Worm (Caenorhabditis elegans): ENCODE data around the gene hlh-13.

DNA sequence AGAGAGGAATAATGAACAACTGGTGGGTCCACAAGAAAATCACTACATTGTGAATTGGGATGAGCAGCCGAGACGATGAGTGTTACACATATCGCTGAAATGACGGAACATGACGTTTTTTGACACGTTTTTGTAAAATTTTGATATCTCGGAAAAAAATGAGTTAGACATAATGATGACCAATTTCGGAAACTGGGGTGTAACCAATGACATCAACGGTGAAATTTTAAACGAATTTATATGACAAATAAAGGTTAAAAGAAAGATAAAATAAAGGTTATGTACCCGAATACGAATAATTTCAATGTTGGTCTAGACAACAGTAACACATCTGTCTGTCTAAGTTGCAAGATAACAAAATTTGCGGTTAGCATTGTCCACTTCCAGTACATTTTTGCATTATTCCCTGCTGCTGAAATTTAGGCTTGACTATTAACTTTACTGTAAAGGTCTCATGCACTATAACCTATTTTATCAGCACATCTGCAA, 30.3 kb downstream of the hlh-13 start, which contains the start of the genes twk-28 and ets-9:
- TF ChIP-seq nhr-23 (tag; optimal IDR thresholded peaks at IDR 0.05) (no peak), fos-1 (tag; optimal IDR thresholded peaks at IDR 0.05) (no peak), skn-1 (tag; optimal IDR thresholded peaks at IDR 0.05) (no peak), aly-2 (tag; optimal IDR thresholded peaks at IDR 0.05) (no peak), ceh-16 (tag; optimal IDR thresholded peaks at IDR 0.05) (no peak), mdl-1 (tag; optimal IDR thresholded peaks at IDR 0.05) (no peak), nhr-28 (tag; optimal IDR thresholded peaks at IDR 0.05) (no peak), pha-4 (tag; optimal IDR thresholded peaks at IDR 0.05) (no peak), nfya-1 (tag; optimal IDR thresholded peaks at IDR 0.05; ENCODE audit: insufficient read depth) (no peak), nhr-11 (tag; optimal IDR thresholded peaks at IDR 0.05) (no peak)

Data from whole organism, L3 larva.